Fruit fly (Drosophila melanogaster) whole organism, wandering third instar larva: Measurements from ENCODE around the gene CG5126.
A peak's percentile ranks its signal among the peaks of the same experiment; 100 is the strongest.

ENCODE experiments used
- Abd-B ChIP-seq: fragments of >200 bp; optimal IDR thresholded peaks from 2 replicates; lab custom pipeline; 2017; ENCODE audit warnings: missing biosample characterization, missing genetic modification characterization
- CG32264 ChIP-seq: fragments of 200-800 bp; sonication (Bioruptor generic); optimal IDR thresholded peaks from 2 replicates; lab custom pipeline; 2016; ENCODE audit warnings: missing biosample characterization, missing genetic modification characterization
- CG9705 ChIP-seq: fragments of 200-800 bp; sonication (Bioruptor generic); optimal IDR thresholded peaks from 2 replicates; lab custom pipeline; 2018; ENCODE audit warnings: missing biosample characterization, mild to moderate bottlenecking, missing genetic modification characterization
- CrebA ChIP-seq: fragments of 200-800 bp; sonication (Bioruptor generic); optimal IDR thresholded peaks from 2 replicates; lab custom pipeline; 2016; ENCODE audit warnings: missing biosample characterization, mild to moderate bottlenecking, missing genetic modification characterization, borderline replicate concordance
- Dfd ChIP-seq: fragments of >200 bp; optimal IDR thresholded peaks from 2 replicates; lab custom pipeline; 2017; ENCODE audit warnings: missing biosample characterization, missing genetic modification characterization
- Dif ChIP-seq: fragments of 200-275, 200-300 bp; sonication (Bioruptor generic); optimal IDR thresholded peaks from 2 replicates; lab custom pipeline; 2018; ENCODE audit warnings: missing biosample characterization, missing genetic modification characterization; ENCODE audit not compliant: partially characterized antibody
- HLH106 ChIP-seq: fragments of 200-800 bp; optimal IDR thresholded peaks from 3 replicates; lab custom pipeline; 2019; ENCODE audit warnings: missing biosample characterization, mild to moderate bottlenecking, missing genetic modification characterization, moderate library complexity
- Hnf4 ChIP-seq: fragments of 200-800 bp; sonication (Bioruptor generic); optimal IDR thresholded peaks from 2 replicates; lab custom pipeline; 2016; ENCODE audit warnings: missing biosample characterization, mild to moderate bottlenecking, missing genetic modification characterization
- Hr78 ChIP-seq: fragments of >200 bp; optimal IDR thresholded peaks from 2 replicates; lab custom pipeline; 2017; ENCODE audit warnings: missing biosample characterization, missing genetic modification characterization
- Hr83 ChIP-seq: fragments of 200-300 bp; sonication (Bioruptor generic); optimal IDR thresholded peaks from 2 replicates; lab custom pipeline; 2016; ENCODE audit warnings: missing biosample characterization, mild to moderate bottlenecking, missing genetic modification characterization, moderate library complexity; ENCODE audit not compliant: poor library complexity, severe bottlenecking
- Jra ChIP-seq: sonication (Bioruptor generic); optimal IDR thresholded peaks from 2 replicates; lab custom pipeline; 2016; ENCODE audit warnings: missing biosample characterization, missing genetic modification characterization
- Mio ChIP-seq: sonication (Bioruptor generic); optimal IDR thresholded peaks from 2 replicates; lab custom pipeline; 2016; ENCODE audit warnings: missing biosample characterization, missing genetic modification characterization
- Myc ChIP-seq: fragments of >200 bp; optimal IDR thresholded peaks from 2 replicates; lab custom pipeline; 2017
- N ChIP-seq: fragments of >200 bp; optimal IDR thresholded peaks from 2 replicates; lab custom pipeline; 2018; ENCODE audit warnings: missing biosample characterization, missing external identifiers, missing genetic modification characterization
- OdsH ChIP-seq: fragments of 200-800 bp; sonication (Bioruptor generic); optimal IDR thresholded peaks from 2 replicates; lab custom pipeline; 2016; ENCODE audit warnings: missing biosample characterization, mild to moderate bottlenecking, missing genetic modification characterization
- Rel ChIP-seq, 2 experiments: fragments of 200-800 bp; sonication (Bioruptor generic) in 1 of 2; optimal IDR thresholded peaks; 2 replicates in 1 of 2; 3 replicates in 1 of 2; lab custom pipeline; 2016 to 2019; ENCODE audit warnings: mild to moderate bottlenecking in 2 of 2, missing biosample characterization in 2 of 2, missing genetic modification characterization in 2 of 2, moderate library complexity in 1 of 2
- Sp1 ChIP-seq: fragments of 200-800 bp; sonication (Bioruptor generic); optimal IDR thresholded peaks from 3 replicates; lab custom pipeline; 2019; ENCODE audit warnings: missing biosample characterization, mild to moderate bottlenecking, missing genetic modification characterization, moderate library complexity
- br ChIP-seq: fragments of 200-800 bp; sonication (Bioruptor generic); optimal IDR thresholded peaks from 2 replicates; lab custom pipeline; 2016; ENCODE audit warnings: missing biosample characterization, missing genetic modification characterization
- brk ChIP-seq: fragments of 200-800 bp; sonication (Bioruptor generic); optimal IDR thresholded peaks from 2 replicates; lab custom pipeline; 2016; ENCODE audit warnings: missing biosample characterization, mild to moderate bottlenecking, missing genetic modification characterization
- dmrt93B ChIP-seq: fragments of 200-800 bp; sonication (Bioruptor generic); optimal IDR thresholded peaks from 2 replicates; lab custom pipeline; 2018; ENCODE audit warnings: missing biosample characterization, mild to moderate bottlenecking, missing genetic modification characterization
- dsf ChIP-seq: sonication (Bioruptor generic); optimal IDR thresholded peaks from 2 replicates; lab custom pipeline; 2016; ENCODE audit warnings: missing biosample characterization, missing genetic modification characterization, borderline replicate concordance
- ey ChIP-seq: fragments of 200-800 bp; sonication (Bioruptor generic); optimal IDR thresholded peaks from 2 replicates; lab custom pipeline; 2016; ENCODE audit warnings: missing biosample characterization, missing genetic modification characterization
- foxo ChIP-seq, 2 experiments: fragments of 200-800 bp; sonication (Bioruptor generic); optimal IDR thresholded peaks; 2 replicates in 1 of 2; 3 replicates in 1 of 2; lab custom pipeline; 2016 to 2017; ENCODE audit warnings: missing biosample characterization in 2 of 2, missing genetic modification characterization in 2 of 2
- fru ChIP-seq: fragments of 200-800 bp; sonication (Bioruptor generic); optimal IDR thresholded peaks from 3 replicates; lab custom pipeline; 2016; ENCODE audit warnings: missing biosample characterization, mild to moderate bottlenecking, missing genetic modification characterization
- h ChIP-seq: fragments of 200-800 bp; sonication (Bioruptor generic); optimal IDR thresholded peaks from 3 replicates; lab custom pipeline; 2016; ENCODE audit warnings: missing biosample characterization, mild to moderate bottlenecking, missing genetic modification characterization
- jim ChIP-seq: fragments of 175-275, 200-325 bp; sonication (Bioruptor generic); optimal IDR thresholded peaks from 2 replicates; lab custom pipeline; 2016; ENCODE audit warnings: missing biosample characterization, mild to moderate bottlenecking, missing genetic modification characterization
- lola ChIP-seq: fragments of >200 bp; optimal IDR thresholded peaks from 2 replicates; lab custom pipeline; 2017; ENCODE audit warnings: missing biosample characterization, missing genetic modification characterization
- pan ChIP-seq: fragments of >200 bp; optimal IDR thresholded peaks from 2 replicates; lab custom pipeline; 2017
- psq ChIP-seq: fragments of 200-800 bp; sonication (Bioruptor generic); optimal IDR thresholded peaks from 3 replicates; lab custom pipeline; 2017; ENCODE audit warnings: missing biosample characterization, mild to moderate bottlenecking, missing genetic modification characterization, moderate library complexity
- rgr ChIP-seq: fragments of 200-800 bp; sonication (Bioruptor generic); optimal IDR thresholded peaks from 3 replicates; lab custom pipeline; 2016; ENCODE audit warnings: missing biosample characterization, mild to moderate bottlenecking, missing genetic modification characterization
- sage ChIP-seq: fragments of 200-800 bp; sonication (Bioruptor generic); optimal IDR thresholded peaks from 2 replicates; lab custom pipeline; 2016; ENCODE audit warnings: missing biosample characterization, mild to moderate bottlenecking, missing genetic modification characterization
- sv ChIP-seq: fragments of 200-800 bp; sonication (Bioruptor generic); optimal IDR thresholded peaks from 3 replicates; lab custom pipeline; 2016; ENCODE audit warnings: missing biosample characterization, missing genetic modification characterization
- tai ChIP-seq: sonication (Bioruptor generic); optimal IDR thresholded peaks from 2 replicates; lab custom pipeline; 2016; ENCODE audit warnings: missing biosample characterization, missing genetic modification characterization
- woc ChIP-seq: sonication (Bioruptor generic); optimal IDR thresholded peaks from 2 replicates; lab custom pipeline; 2016; ENCODE audit warnings: missing biosample characterization, mild to moderate bottlenecking, missing genetic modification characterization

The CG5126 gene

dm6 chr2L:1147656-1148055 is 36.2 kb downstream of the CG5126 start:
- TF ChIP-seq psq (GFP tag; lab: Kevin White, UChicago) (no peak), woc (no peak), OdsH (no peak), CG9705 (GFP tag; lab: Kevin White, UChicago) (no peak), rgr (no peak), Dif (GFP tag; lab: Kevin White, UChicago) (no peak), ey (GFP tag; lab: Kevin White, UChicago) (no peak), sage (GFP tag; lab: Kevin White, UChicago) (no peak), Dfd (GFP tag; lab: Kevin White, UChicago) (no peak)

DNA sequence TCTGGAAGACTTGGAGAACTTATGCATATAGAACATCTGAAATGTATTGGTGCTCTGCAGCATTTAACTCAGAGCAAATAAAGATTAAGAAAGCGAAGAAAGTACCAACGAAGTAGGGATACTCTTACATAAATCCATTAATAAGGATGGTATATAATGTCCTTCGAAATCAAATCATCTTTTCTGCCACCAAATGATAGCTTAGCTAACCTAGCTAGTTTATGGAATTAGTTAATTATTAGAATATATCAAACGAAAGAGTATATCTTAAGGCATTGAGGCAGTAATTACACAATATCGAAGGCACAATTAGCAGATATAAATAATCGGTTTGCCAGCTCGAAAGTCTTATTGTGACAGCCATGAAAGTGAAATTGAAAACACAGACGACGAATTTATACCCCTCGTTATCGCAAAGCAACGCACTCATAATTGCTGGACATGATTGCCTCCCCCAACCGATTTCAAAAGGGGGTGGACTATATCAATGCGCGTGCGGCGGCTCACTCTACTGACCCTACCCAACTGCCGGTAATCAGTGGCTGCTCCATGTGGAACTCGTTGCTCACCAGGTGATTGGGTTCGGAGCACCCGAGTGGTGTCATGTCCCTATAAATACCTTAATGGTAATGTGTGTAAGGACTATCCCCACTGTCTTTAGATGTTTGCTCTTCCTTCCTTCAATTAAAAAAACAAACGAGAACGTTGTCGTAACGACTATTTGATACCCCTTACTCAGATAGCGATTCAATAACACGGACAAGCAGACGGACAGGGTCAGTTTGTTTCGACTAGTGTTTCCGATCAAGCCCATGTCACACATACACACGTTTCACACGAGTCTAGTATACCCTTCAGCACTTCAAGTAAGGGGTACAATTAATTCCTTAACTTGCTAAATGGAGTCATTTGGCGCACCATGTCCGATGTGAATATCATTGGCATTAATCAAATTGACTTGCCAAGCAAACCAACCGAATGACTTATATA is 39.2 kb downstream of the CG5126 start:
- peak; percentile 40 for TF ChIP-seq sv (GFP tag; lab: Kevin White, UChicago)
- TF ChIP-seq CG9705 (GFP tag; lab: Kevin White, UChicago) = peak; percentile 41
- TF ChIP-seq pan (lab: Kevin White, UChicago) = no peak
- peak; percentile 75 for TF ChIP-seq CG32264
- TF ChIP-seq rgr = peak; percentile 93
- TF ChIP-seq Sp1 (GFP tag; lab: Kevin White, UChicago) = peak; percentile 93
- peak; percentile 93 for TF ChIP-seq ey (GFP tag; lab: Kevin White, UChicago)
- TF ChIP-seq Hr78 (GFP tag; lab: Kevin White, UChicago) = no peak
- TF ChIP-seq sage (GFP tag; lab: Kevin White, UChicago) = no peak
- no peak for TF ChIP-seq Hnf4 (GFP tag; lab: Kevin White, UChicago)
- TF ChIP-seq brk (GFP tag; lab: Kevin White, UChicago) = no peak
- TF ChIP-seq Hr83 (GFP tag; lab: Kevin White, UChicago) = no peak
- peak; percentile 89 for TF ChIP-seq br (GFP tag; lab: Kevin White, UChicago)
- TF ChIP-seq CrebA (GFP tag; lab: Kevin White, UChicago) = no peak
- TF ChIP-seq foxo (GFP tag; optimal IDR thresholded peaks at IDR 0.05; lab: Kevin White, UChicago) = peak; percentile 80 to 94
- TF ChIP-seq OdsH = peak; percentile 92
- no peak for TF ChIP-seq dsf (GFP tag; lab: Kevin White, UChicago)
- no peak for TF ChIP-seq woc
- TF ChIP-seq HLH106 (tag; lab: Kevin White, UChicago) = peak; percentile 91
- TF ChIP-seq lola = no peak
- peak; percentile 47 for TF ChIP-seq Rel (GFP tag; optimal IDR thresholded peaks at IDR 0.05; lab: Kevin White, UChicago)
- TF ChIP-seq Rel (tag; optimal IDR thresholded peaks at IDR 0.05; lab: Kevin White, UChicago) = peak; percentile 66
- TF ChIP-seq Myc (lab: Kevin White, UChicago) = no peak
- peak; percentile 83 for TF ChIP-seq dmrt93B
- TF ChIP-seq fru (GFP tag; lab: Kevin White, UChicago) = peak; percentile 91
- TF ChIP-seq jim = no peak
- TF ChIP-seq h (GFP tag; lab: Kevin White, UChicago) = peak; percentile 96
- peak; percentile 82 for TF ChIP-seq psq (GFP tag; lab: Kevin White, UChicago)
- no peak for TF ChIP-seq Abd-B
- TF ChIP-seq Mio (GFP tag; lab: Kevin White, UChicago) = peak; percentile 55
- TF ChIP-seq tai = no peak
- TF ChIP-seq Jra (GFP tag; lab: Kevin White, UChicago) = peak; percentile 64
- TF ChIP-seq Dfd (GFP tag; lab: Kevin White, UChicago) = no peak

- TF ChIP-seq CrebA (GFP tag; lab: Kevin White, UChicago) (no peak), brk (GFP tag; lab: Kevin White, UChicago) (no peak), h (GFP tag; lab: Kevin White, UChicago) (no peak), tai (no peak), Dfd (GFP tag; lab: Kevin White, UChicago) (no peak), dmrt93B (no peak), Dif (GFP tag; lab: Kevin White, UChicago) (no peak), N (GFP tag; lab: Kevin White, UChicago) (no peak), ey (GFP tag; lab: Kevin White, UChicago) (no peak), rgr (no peak), lola (no peak), Mio (GFP tag; lab: Kevin White, UChicago) (no peak)
These were observed 40.5 kb downstream of the CG5126 start for dm6 chr2L:1143286-1143685.
